Fruit fly (Drosophila melanogaster): ENCODE measurements around the gene CG15695.

dm6 chr3R:20846768-20847167, 4.8 kb downstream of the CG15695 start, which contains the start of gene CG15696:
- TF ChIP-seq kay (GFP tag; ENCODE audit: borderline replicate concordance), result no peak
- no peak for TF ChIP-seq CG11617 (GFP tag; optimal IDR thresholded peaks at IDR 0.05)
- no peak for TF ChIP-seq tj (GFP tag; optimal IDR thresholded peaks at IDR 0.05)
